Fruit fly (Drosophila melanogaster): ENCODE results near the gene chas.

Gene chas

dm6 chrX:17651998-17652738, 46.4 kb downstream of the chas start, which contains the start of gene RhoGAPp190 (continued):
- TF ChIP-seq NFAT (GFP tag; IDR thresholded peaks at IDR 0.05) (no peak), bsh (GFP tag; optimal IDR thresholded peaks at IDR 0.05) (no peak), usp (GFP tag; optimal IDR thresholded peaks at IDR 0.05) (no peak), Lim3 (GFP tag; IDR thresholded peaks at IDR 0.05) (no peak), sr (GFP tag; IDR thresholded peaks at IDR 0.05) (0 out of 3 replicates have a peak, but pooled peaks have one; percentile 8), CG1603 (tag; optimal IDR thresholded peaks at IDR 0.05) (no peak), Hr78 (GFP tag; optimal IDR thresholded peaks at IDR 0.05) (no peak), lbe (GFP tag; optimal IDR thresholded peaks at IDR 0.05) (peak; percentile 6), sens (GFP tag) (peak; percentile 67), CG3163 (GFP tag; optimal IDR thresholded peaks at IDR 0.05) (no peak), CG3065 (GFP tag; optimal IDR thresholded peaks at IDR 0.05) (no peak), CG9797 (GFP tag; optimal IDR thresholded peaks at IDR 0.05) (peak; percentile 45), Sox102F (GFP tag; optimal IDR thresholded peaks at IDR 0.05) (no peak), ham (GFP tag; IDR thresholded peaks at IDR 0.05) (no peak), CG12659 (GFP tag; optimal IDR thresholded peaks at IDR 0.05) (peak; percentile 52), CG7372 (GFP tag; IDR thresholded peaks at IDR 0.05) (no peak), repo (GFP tag; optimal IDR thresholded peaks at IDR 0.05) (no peak), CG9215 (GFP tag; IDR thresholded peaks at IDR 0.05) (no peak), CG10321 (GFP tag; IDR thresholded peaks at IDR 0.05) (no peak; the same call in 1 of the 2 replicates), CG6254 (GFP tag; optimal IDR thresholded peaks at IDR 0.05) (no peak), gfzf (GFP tag; optimal IDR thresholded peaks at IDR 0.05) (peak; percentile 48), en (GFP tag; optimal IDR thresholded peaks at IDR 0.05) (no peak), da (GFP tag; optimal IDR thresholded peaks at IDR 0.05) (no peak), HLH4C (GFP tag; IDR thresholded peaks at IDR 0.05; ENCODE audit: partially characterized antibody) (peak; percentile 98), CG14441 (GFP tag; IDR thresholded peaks at IDR 0.05) (no peak), CG18619 (GFP tag; optimal IDR thresholded peaks at IDR 0.05) (no peak), maf-S (GFP tag; optimal IDR thresholded peaks at IDR 0.05) (no peak), CG14667 (GFP tag; IDR thresholded peaks at IDR 0.05) (no peak), so (GFP tag; IDR thresholded peaks at IDR 0.05) (no peak), hkb (optimal IDR thresholded peaks at IDR 0.05) (no peak), hkb (GFP tag; IDR thresholded peaks at IDR 0.05) (no peak), luna (GFP tag; optimal IDR thresholded peaks at IDR 0.05) (no peak), Atf-2 (GFP tag; optimal IDR thresholded peaks at IDR 0.05) (no peak), Spps (tag; optimal IDR thresholded peaks at IDR 0.05) (no peak), gem (tag; optimal IDR thresholded peaks at IDR 0.05) (no peak), ttk (GFP tag; IDR thresholded peaks at IDR 0.05) (no peak), Stat92E (GFP tag; optimal IDR thresholded peaks at IDR 0.05) (peak in 1 of 3 experiments; percentile 39), ci (GFP tag; IDR thresholded peaks at IDR 0.05) (0 out of 3 replicates have a peak, but pooled peaks have one; percentile 22), tgo (GFP tag; IDR thresholded peaks at IDR 0.05) (no peak), CG31365 (tag; optimal IDR thresholded peaks at IDR 0.05) (no peak), Oaz (GFP tag; IDR thresholded peaks at IDR 0.05) (no peak), Adf1 (GFP tag; IDR thresholded peaks at IDR 0.05) (no peak), odd (GFP tag; optimal IDR thresholded peaks at IDR 0.05) (peak; percentile 10), eve (GFP tag; optimal IDR thresholded peaks at IDR 0.05) (no peak), hb (GFP tag; IDR thresholded peaks at IDR 0.05; ENCODE audit: partially characterized antibody) (peak; percentile 96), fd3F (GFP tag; optimal IDR thresholded peaks at IDR 0.05) (no peak), Doc3 (GFP tag; IDR thresholded peaks at IDR 0.05; ENCODE audit: partially characterized antibody) (peak; percentile 73), MTF-1 (GFP tag; optimal IDR thresholded peaks at IDR 0.05; ENCODE audit: borderline replicate concordance) (no peak), exex (tag; optimal IDR thresholded peaks at IDR 0.05) (peak; percentile 19), CG12942 (GFP tag; optimal IDR thresholded peaks at IDR 0.05) (no peak)

Data from whole organism, embryonic.